Worm (Caenorhabditis elegans) whole organism, L1 larva: ENCODE measurements around the gene C53A5.17.

ENCODE experiments used
- F16B12.6 ChIP-seq: fragments of 150-350 bp; optimal IDR thresholded peaks from 2 replicates; lab custom pipeline; 2014; ENCODE audit warnings: missing biosample characterization, missing genetic modification characterization
- aha-1 ChIP-seq: fragments of 150-350 bp; optimal IDR thresholded peaks from 2 replicates; lab custom pipeline; 2014; ENCODE audit warnings: missing biosample characterization, missing genetic modification characterization
- ceh-63 ChIP-seq: fragments of 200-800 bp; sonication (Bioruptor generic); optimal IDR thresholded peaks from 2 replicates; lab custom pipeline; 2018; ENCODE audit warnings: mild to moderate bottlenecking, missing genetic modification characterization, missing compliant biosample characterization
- ceh-90 ChIP-seq: sonication (generic microtip); optimal IDR thresholded peaks from 2 replicates; lab custom pipeline; 2016; ENCODE audit warnings: missing genetic modification characterization, missing compliant biosample characterization
- ces-1 ChIP-seq: fragments of 150-350 bp; optimal IDR thresholded peaks from 2 replicates; lab custom pipeline; 2014; ENCODE audit warnings: missing biosample characterization, missing genetic modification reagents, missing genetic modification characterization
- dsc-1 ChIP-seq: sonication (generic microtip); optimal IDR thresholded peaks from 2 replicates; lab custom pipeline; 2016; ENCODE audit warnings: mild to moderate bottlenecking, missing genetic modification characterization, missing compliant biosample characterization
- efl-1 ChIP-seq, 4 experiments: fragments of 150-350 bp; optimal IDR thresholded peaks in 3 of 4; peaks in 1 of 4; 1 replicate in 1 of 4; 2 replicates in 3 of 4; lab custom pipeline; 2014; ENCODE audit warnings: missing biosample characterization in 2 of 4, missing genetic modification characterization in 2 of 4, missing genetic modification reagents in 2 of 4
- efl-3 ChIP-seq: fragments of 200-800 bp; sonication (Bioruptor generic); optimal IDR thresholded peaks from 2 replicates; lab custom pipeline; 2018; ENCODE audit warnings: mild to moderate bottlenecking, missing genetic modification characterization, missing compliant biosample characterization
- egl-13 ChIP-seq: sonication (generic microtip); optimal IDR thresholded peaks from 2 replicates; lab custom pipeline; 2016; ENCODE audit warnings: missing genotype, missing genetic modification reagents, missing genetic modification characterization, missing compliant biosample characterization
- elt-2 ChIP-seq: sonication (generic microtip); optimal IDR thresholded peaks from 2 replicates; lab custom pipeline; 2016; ENCODE audit warnings: missing genetic modification characterization, mild to moderate bottlenecking, inconsistent platforms, missing compliant biosample characterization, missing genetic modification reagents
- elt-3 ChIP-seq, 6 experiments: fragments of 150-350 bp in 1 of 6; sonication (generic microtip); optimal IDR thresholded peaks; 2 replicates each; lab custom pipeline; 2017 to 2018; ENCODE audit warnings: missing biosample characterization in 6 of 6, missing genetic modification characterization in 6 of 6, inconsistent platforms in 1 of 6
- fkh-10 ChIP-seq: sonication (generic microtip); optimal IDR thresholded peaks from 2 replicates; lab custom pipeline; 2017; ENCODE audit warnings: missing biosample characterization, missing genetic modification reagents, missing genetic modification characterization
- fkh-4 ChIP-seq: sonication (generic microtip); optimal IDR thresholded peaks from 2 replicates; lab custom pipeline; 2016; ENCODE audit warnings: missing compliant biosample characterization, missing genetic modification characterization, borderline replicate concordance
- fkh-8 ChIP-seq: sonication (generic microtip); optimal IDR thresholded peaks from 2 replicates; lab custom pipeline; 2016; ENCODE audit warnings: mild to moderate bottlenecking, missing genetic modification characterization, missing compliant biosample characterization
- hlh-17 ChIP-seq: fragments of 200-800 bp; sonication (Bioruptor generic); optimal IDR thresholded peaks from 2 replicates; lab custom pipeline; 2018; ENCODE audit warnings: missing genetic modification characterization, mild to moderate bottlenecking, missing compliant biosample characterization, moderate library complexity, borderline replicate concordance
- hlh-4 ChIP-seq: sonication (generic microtip); optimal IDR thresholded peaks from 2 replicates; lab custom pipeline; 2016; ENCODE audit warnings: mild to moderate bottlenecking, missing genetic modification characterization, missing compliant biosample characterization
- hpl-2 ChIP-seq: fragments of 150-350 bp; optimal IDR thresholded peaks from 2 replicates; lab custom pipeline; 2014; ENCODE audit warnings: missing biosample characterization, missing genetic modification reagents, missing genetic modification characterization
- jun-1 ChIP-seq: fragments of 150-350 bp; optimal IDR thresholded peaks from 2 replicates; lab custom pipeline; 2014; ENCODE audit warnings: missing biosample characterization, missing genetic modification reagents, missing genetic modification characterization
- lin-14 ChIP-seq: fragments of 200-800 bp; sonication (Bioruptor generic); optimal IDR thresholded peaks from 2 replicates; lab custom pipeline; 2018; ENCODE audit warnings: mild to moderate bottlenecking, missing genetic modification characterization, moderate library complexity, missing compliant biosample characterization
- lin-15B ChIP-seq: fragments of 150-350 bp; sonication (generic microtip); optimal IDR thresholded peaks from 3 replicates; lab custom pipeline; 2014; ENCODE audit warnings: missing biosample characterization, missing genetic modification characterization
- lir-3 ChIP-seq: sonication (generic microtip); optimal IDR thresholded peaks from 2 replicates; lab custom pipeline; 2016; ENCODE audit warnings: mild to moderate bottlenecking, missing genetic modification characterization, moderate library complexity, missing compliant biosample characterization; ENCODE audit not compliant: poor library complexity
- lsy-2 ChIP-seq, 2 experiments: fragments of 150-350 bp; optimal IDR thresholded peaks; 2 replicates each; lab custom pipeline; 2014; ENCODE audit warnings: missing biosample characterization in 2 of 2, missing genetic modification characterization in 2 of 2
- mab-9 ChIP-seq: fragments of 200-800 bp; sonication (Bioruptor generic); IDR thresholded peaks from 2 replicates; pipeline ENCODE4 v1.3.6; 2022; ENCODE audit warnings: missing genetic modification reagents, missing genetic modification characterization, missing compliant biosample characterization
- nhr-11 ChIP-seq: fragments of 150-350 bp; optimal IDR thresholded peaks from 2 replicates; lab custom pipeline; 2014; ENCODE audit warnings: missing biosample characterization, missing genetic modification characterization
- nhr-20 ChIP-seq: sonication (generic microtip); optimal IDR thresholded peaks from 2 replicates; lab custom pipeline; 2016; ENCODE audit warnings: mild to moderate bottlenecking, missing genetic modification characterization, missing compliant biosample characterization
- nhr-28 ChIP-seq: fragments of 150-350 bp; optimal IDR thresholded peaks from 2 replicates; lab custom pipeline; 2014; ENCODE audit warnings: missing biosample characterization, missing genetic modification characterization
- nhr-47 ChIP-seq: sonication (generic microtip); optimal IDR thresholded peaks from 2 replicates; lab custom pipeline; 2016; ENCODE audit warnings: mild to moderate bottlenecking, missing genetic modification characterization, moderate library complexity, missing compliant biosample characterization
- pax-3 ChIP-seq: fragments of 200-800 bp; sonication (Bioruptor generic); optimal IDR thresholded peaks from 2 replicates; lab custom pipeline; 2018; ENCODE audit warnings: mild to moderate bottlenecking, missing genetic modification characterization, moderate library complexity, missing compliant biosample characterization
- pqm-1 ChIP-seq: sonication (generic microtip); optimal IDR thresholded peaks from 3 replicates; lab custom pipeline; 2017; ENCODE audit warnings: missing biosample characterization, missing genetic modification characterization
- rnt-1 ChIP-seq: sonication (generic microtip); optimal IDR thresholded peaks from 2 replicates; lab custom pipeline; 2016; ENCODE audit warnings: mild to moderate bottlenecking, missing genetic modification characterization, moderate library complexity, missing compliant biosample characterization
- skn-1 ChIP-seq: fragments of 150-350 bp; optimal IDR thresholded peaks from 2 replicates; lab custom pipeline; 2014; ENCODE audit warnings: missing biosample characterization, missing genetic modification characterization
- sox-4 ChIP-seq: sonication (generic microtip); optimal IDR thresholded peaks from 2 replicates; lab custom pipeline; 2016; ENCODE audit warnings: missing genetic modification characterization, missing compliant biosample characterization
- sptf-1 ChIP-seq: fragments of 150-350 bp; optimal IDR thresholded peaks from 2 replicates; lab custom pipeline; 2014; ENCODE audit warnings: missing biosample characterization, missing genetic modification characterization
- sup-37 ChIP-seq: fragments of 200-800 bp; sonication (Bioruptor generic); optimal IDR thresholded peaks from 2 replicates; lab custom pipeline; 2018; ENCODE audit warnings: mild to moderate bottlenecking, missing genetic modification characterization, missing compliant biosample characterization
- swsn-7 ChIP-seq: sonication (generic microtip); optimal IDR thresholded peaks from 2 replicates; lab custom pipeline; 2016; ENCODE audit warnings: missing genetic modification characterization, missing compliant biosample characterization
- tbx-2 ChIP-seq: sonication (generic microtip); optimal IDR thresholded peaks from 2 replicates; lab custom pipeline; 2016; ENCODE audit warnings: missing genetic modification characterization, missing compliant biosample characterization
- unc-30 ChIP-seq: sonication (generic microtip); optimal IDR thresholded peaks from 2 replicates; lab custom pipeline; 2017; ENCODE audit warnings: missing biosample characterization, missing genetic modification characterization
- unc-86 ChIP-seq: sonication (generic microtip); optimal IDR thresholded peaks from 2 replicates; lab custom pipeline; 2016; ENCODE audit warnings: missing genetic modification characterization, missing compliant biosample characterization
- unc-98 ChIP-seq: fragments of 200-800 bp; sonication (Bioruptor generic); IDR thresholded peaks from 2 replicates; pipeline ENCODE4 v1.3.6; 2022; ENCODE audit warnings: missing genetic modification characterization, missing compliant biosample characterization
- zag-1 ChIP-seq: fragments of 150-350 bp; optimal IDR thresholded peaks from 2 replicates; lab custom pipeline; 2014; ENCODE audit warnings: missing biosample characterization, missing genetic modification characterization
- ztf-11 ChIP-seq, 2 experiments: sonication (generic microtip); optimal IDR thresholded peaks; 2 replicates each; lab custom pipeline; 2016 to 2017; ENCODE audit warnings: missing genetic modification characterization in 2 of 2, missing biosample characterization in 1 of 2, missing compliant biosample characterization in 1 of 2
- ztf-4 ChIP-seq: fragments of 150-350 bp; optimal IDR thresholded peaks from 2 replicates; lab custom pipeline; 2014; ENCODE audit warnings: missing biosample characterization, missing genetic modification characterization

Gene C53A5.17

ce11 chrV:14542138-14542537 lies 21.2 kb upstream of the C53A5.17 start:
- TF ChIP-seq elt-2 (tag; lab: Kevin White, UChicago) (peak; percentile 64), lsy-2 (tag; optimal IDR thresholded peaks at IDR 0.05; lab: Kevin White, UChicago) (peak in 1 of 2 experiments; percentile 3), lin-14 (GFP tag; lab: Kevin White, UChicago) (no peak), efl-1 (optimal IDR thresholded peaks at IDR 0.05; lab: Kevin White, UChicago) (no peak), efl-1 (GFP tag; optimal IDR thresholded peaks at IDR 0.05 in 1 of 2; lab: Kevin White, UChicago) (peak in 1 of 2 experiments; percentile 85), hlh-4 (tag; lab: Kevin White, UChicago) (no peak), jun-1 (tag; lab: Kevin White, UChicago) (peak; percentile 21)

- TF ChIP-seq hlh-4 (tag; lab: Kevin White, UChicago) (no peak), efl-1 (optimal IDR thresholded peaks at IDR 0.05; lab: Kevin White, UChicago) (no peak), efl-1 (GFP tag; optimal IDR thresholded peaks at IDR 0.05 in 1 of 2; lab: Kevin White, UChicago) (peak in 1 of 2 experiments; percentile 11), zag-1 (no peak), unc-98 (GFP tag; lab: Robert Waterston, UW) (no peak), fkh-4 (tag; lab: Kevin White, UChicago) (no peak), sup-37 (GFP tag; lab: Kevin White, UChicago) (no peak)
Measured at ce11 chrV:14540932-14541331, 20.0 kb upstream of the C53A5.17 start.

DNA sequence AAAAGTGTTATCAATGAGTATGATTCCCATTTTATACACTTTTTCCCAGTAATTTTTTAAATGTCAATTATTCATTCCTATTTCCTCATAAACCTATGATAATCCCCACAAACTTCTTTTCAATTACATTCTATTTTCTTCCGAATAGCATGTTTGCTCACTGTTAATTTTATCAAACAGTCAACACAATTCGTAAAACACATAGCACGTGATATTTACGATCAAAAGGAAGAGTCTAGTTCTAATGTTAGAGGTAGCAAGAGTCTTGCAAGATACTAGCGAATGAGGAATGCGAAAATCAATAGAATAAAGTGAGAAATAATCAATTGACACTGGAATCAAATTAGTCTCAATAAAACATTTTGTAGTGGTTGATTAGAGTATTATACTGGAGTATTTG lies 18.5 kb upstream of the C53A5.17 start:
- TF ChIP-seq lin-15B (tag; lab: Kevin White, UChicago) (no peak), nhr-20 (tag; lab: Kevin White, UChicago) (peak; percentile 64)

- TF ChIP-seq lsy-2 (tag; optimal IDR thresholded peaks at IDR 0.05; lab: Kevin White, UChicago) (no peak), ces-1 (no peak), ztf-4 (no peak), hpl-2 (GFP tag; lab: Kevin White, UChicago) (no peak), elt-2 (tag; lab: Kevin White, UChicago) (no peak), skn-1 (tag; lab: Kevin White, UChicago) (no peak), nhr-11 (tag; lab: Kevin White, UChicago) (no peak), swsn-7 (tag; lab: Kevin White, UChicago) (no peak), F16B12.6 (tag; lab: Kevin White, UChicago) (no peak), nhr-20 (tag; lab: Kevin White, UChicago) (no peak), mab-9 (GFP tag; lab: Robert Waterston, UW) (no peak), tbx-2 (tag; lab: Kevin White, UChicago) (no peak)
Measured at ce11 chrV:14536274-14536673, 15.4 kb upstream of the C53A5.17 start, which contains the start of gene tag-191. TSS of gene tag-191 (minus strand) at chrV:14536374.

- peak; percentile 83 for TF ChIP-seq fkh-8
- no peak for TF ChIP-seq fkh-4 (tag; lab: Kevin White, UChicago)
- no peak for TF ChIP-seq lir-3
- TF ChIP-seq elt-3 (tag; optimal IDR thresholded peaks at IDR 0.05; lab: Kevin White, UChicago), result no peak
- TF ChIP-seq sptf-1, result no peak
- no peak for TF ChIP-seq fkh-10 (GFP tag; lab: Kevin White, UChicago)
- no peak for TF ChIP-seq ceh-63 (GFP tag; lab: Kevin White, UChicago)
- no peak for TF ChIP-seq aha-1 (tag; lab: Kevin White, UChicago)
- no peak for TF ChIP-seq ztf-11 (tag; optimal IDR thresholded peaks at IDR 0.05; lab: Kevin White, UChicago)
- no peak for TF ChIP-seq egl-13 (tag; lab: Kevin White, UChicago)
- no peak for TF ChIP-seq sup-37 (GFP tag; lab: Kevin White, UChicago)
- peak; percentile 29 for TF ChIP-seq nhr-47 (tag; lab: Kevin White, UChicago)
- TF ChIP-seq sox-4 (tag; lab: Kevin White, UChicago), result no peak
- no peak for TF ChIP-seq pqm-1 (tag; lab: Kevin White, UChicago)
- no peak for TF ChIP-seq unc-86 (tag; lab: Kevin White, UChicago)
- no peak for TF ChIP-seq ceh-90 (tag; lab: Kevin White, UChicago)
- no peak for TF ChIP-seq hpl-2 (GFP tag; lab: Kevin White, UChicago)
- no peak for TF ChIP-seq nhr-28 (tag; lab: Kevin White, UChicago)
- TF ChIP-seq rnt-1, result no peak
- no peak for TF ChIP-seq efl-1 (optimal IDR thresholded peaks at IDR 0.05; lab: Kevin White, UChicago)
- TF ChIP-seq efl-1 (GFP tag; optimal IDR thresholded peaks at IDR 0.05 in 1 of 2; lab: Kevin White, UChicago), result peak in 1 of 2 experiments; percentile 18
- TF ChIP-seq unc-30 (tag; lab: Kevin White, UChicago), result no peak
- TF ChIP-seq efl-3 (GFP tag; lab: Kevin White, UChicago), result no peak
- TF ChIP-seq pax-3, result peak; percentile 71
- TF ChIP-seq dsc-1 (tag; lab: Kevin White, UChicago), result peak; percentile 52
- TF ChIP-seq hlh-17 (GFP tag; lab: Kevin White, UChicago), result no peak
- TF ChIP-seq tbx-2 (tag; lab: Kevin White, UChicago), result no peak
Measured at ce11 chrV:14532374-14532773, 11.5 kb upstream of the C53A5.17 start.
